Fruit fly (Drosophila melanogaster) whole organism, embryonic: ENCODE measurements around the gene CG17572.
A peak's percentile ranks its signal among the peaks of the same experiment; 100 is the strongest.

ENCODE experiments used
- Aef1 ChIP-seq: fragments of 200-800 bp; sonication (Bioruptor generic); IDR thresholded peaks from 3 replicates; pipeline ENCODE4 v1.3.6; 2022; ENCODE audit warnings: missing biosample characterization, missing genetic modification characterization
- BtbVII ChIP-seq: fragments of 200-800 bp; sonication (Bioruptor generic); optimal IDR thresholded peaks from 3 replicates; lab custom pipeline; 2017; ENCODE audit warnings: missing biosample characterization, mild to moderate bottlenecking, missing genetic modification characterization
- CG1024 ChIP-seq: fragments of 200-800 bp; sonication (Bioruptor generic); IDR thresholded peaks from 2 replicates; pipeline ENCODE4 v1.3.6; 2022; ENCODE audit warnings: missing biosample characterization, missing genetic modification characterization
- CG10366 ChIP-seq: fragments of 200-800 bp; sonication (Bioruptor generic); IDR thresholded peaks from 2 replicates; pipeline ENCODE4 v1.3.6; 2022; ENCODE audit warnings: missing biosample characterization, missing genetic modification characterization
- CG11456 ChIP-seq: fragments of 200-800 bp; sonication (Bioruptor generic); IDR thresholded peaks from 3 replicates; pipeline ENCODE4 v1.3.6; 2022; ENCODE audit warnings: missing biosample characterization, missing genetic modification characterization
- CG12071 ChIP-seq: fragments of 200-800 bp; sonication (Bioruptor generic); optimal IDR thresholded peaks from 3 replicates; lab custom pipeline; 2018; ENCODE audit warnings: missing biosample characterization, mild to moderate bottlenecking, missing genetic modification characterization
- CG12236 ChIP-seq: fragments of 200-800 bp; sonication (Bioruptor generic); optimal IDR thresholded peaks from 2 replicates; lab custom pipeline; 2016; ENCODE audit warnings: missing biosample characterization, missing genetic modification characterization
- CG12659 ChIP-seq: fragments of 200-800 bp; sonication (Bioruptor generic); optimal IDR thresholded peaks from 3 replicates; lab custom pipeline; 2017; ENCODE audit warnings: mild to moderate bottlenecking, missing biosample characterization, missing genetic modification reagents, missing genetic modification characterization
- CG13287 ChIP-seq: fragments of 200-800 bp; sonication (Bioruptor generic); IDR thresholded peaks from 2 replicates; pipeline ENCODE4 v1.3.6; 2022; ENCODE audit warnings: missing biosample characterization, missing genetic modification characterization; ENCODE audit not compliant: partially characterized antibody
- CG14014 ChIP-seq: fragments of 200-800 bp; sonication (Bioruptor generic); IDR thresholded peaks from 2 replicates; pipeline ENCODE4 v1.3.6; 2022; ENCODE audit warnings: missing biosample characterization, missing genetic modification characterization
- CG18262 ChIP-seq: fragments of 200-800 bp; optimal IDR thresholded peaks from 3 replicates; lab custom pipeline; 2019; ENCODE audit warnings: missing biosample characterization, mild to moderate bottlenecking, missing genetic modification characterization, moderate library complexity
- CG4707 ChIP-seq: fragments of 200-800 bp; sonication (Bioruptor generic); optimal IDR thresholded peaks from 2 replicates; lab custom pipeline; 2018; ENCODE audit warnings: missing biosample characterization, mild to moderate bottlenecking, missing genetic modification characterization, moderate library complexity
- CG4854 ChIP-seq: fragments of 200-800 bp; sonication (Bioruptor generic); optimal IDR thresholded peaks from 2 replicates; lab custom pipeline; 2016; ENCODE audit warnings: missing biosample characterization, missing genetic modification characterization, inconsistent platforms
- CG6683 ChIP-seq: fragments of 200-800 bp; sonication (Bioruptor generic); optimal IDR thresholded peaks from 2 replicates; lab custom pipeline; 2017; ENCODE audit warnings: missing biosample characterization, mild to moderate bottlenecking, missing genetic modification characterization, missing genetic modification reagents
- CG6689 ChIP-seq: fragments of 200-800 bp; sonication (Bioruptor generic); IDR thresholded peaks from 2 replicates; pipeline ENCODE4 v1.3.6; 2022; ENCODE audit warnings: missing biosample characterization, missing genetic modification characterization
- CG6765 ChIP-seq: fragments of 200-800 bp; sonication (Bioruptor generic); optimal IDR thresholded peaks from 3 replicates; lab custom pipeline; 2017; ENCODE audit warnings: missing biosample characterization, mild to moderate bottlenecking, missing genetic modification characterization
- CG9609 ChIP-seq: fragments of 200-800 bp; sonication (Bioruptor generic); optimal IDR thresholded peaks from 3 replicates; lab custom pipeline; 2016; ENCODE audit warnings: missing biosample characterization, missing genetic modification characterization
- CG9876 ChIP-seq: fragments of 200-800 bp; sonication (Bioruptor generic); optimal IDR thresholded peaks from 2 replicates; lab custom pipeline; 2016; ENCODE audit warnings: missing biosample characterization, missing genetic modification characterization
- Ets97D ChIP-seq: fragments of 200-800 bp; sonication (Bioruptor generic); optimal IDR thresholded peaks from 3 replicates; lab custom pipeline; 2016; ENCODE audit warnings: missing biosample characterization, missing genetic modification characterization
- Fer1 ChIP-seq: fragments of 200-800 bp; sonication (Bioruptor generic); optimal IDR thresholded peaks from 2 replicates; lab custom pipeline; 2017; ENCODE audit warnings: missing biosample characterization, mild to moderate bottlenecking, missing genetic modification characterization
- HLHmδ ChIP-seq: fragments of 200-800 bp; sonication (Bioruptor generic); optimal IDR thresholded peaks from 2 replicates; lab custom pipeline; 2018; ENCODE audit warnings: missing biosample characterization, mild to moderate bottlenecking, missing genetic modification characterization, moderate library complexity
- Lim3 ChIP-seq: fragments of 200-800 bp; sonication (Bioruptor generic); IDR thresholded peaks from 2 replicates; pipeline ENCODE4 v1.3.6; 2022; ENCODE audit warnings: missing biosample characterization, missing genetic modification characterization
- Myb ChIP-seq: fragments of 200-800 bp; sonication (Bioruptor generic); optimal IDR thresholded peaks from 2 replicates; lab custom pipeline; 2016; ENCODE audit warnings: missing biosample characterization, missing genetic modification characterization
- Neu2 ChIP-seq: fragments of 200-800 bp; sonication (Bioruptor generic); optimal IDR thresholded peaks from 3 replicates; lab custom pipeline; 2016; ENCODE audit warnings: missing biosample characterization, missing genetic modification characterization, borderline replicate concordance
- Poxn ChIP-seq: fragments of 200-800 bp; sonication (Bioruptor generic); IDR thresholded peaks from 2 replicates; pipeline ENCODE4 v1.3.6; 2022; ENCODE audit warnings: missing biosample characterization, missing genetic modification characterization
- Ptx1 ChIP-seq: fragments of 200-800 bp; sonication (Bioruptor generic); IDR thresholded peaks from 2 replicates; pipeline ENCODE4 v1.3.6; 2022; ENCODE audit warnings: missing biosample characterization, missing genetic modification characterization
- Six4 ChIP-seq: fragments of 200-800 bp; sonication (Bioruptor generic); optimal IDR thresholded peaks from 2 replicates; lab custom pipeline; 2016; ENCODE audit warnings: missing biosample characterization, missing genetic modification characterization
- Sox102F ChIP-seq: fragments of 200-800 bp; sonication (Bioruptor generic); optimal IDR thresholded peaks from 2 replicates; lab custom pipeline; 2018; ENCODE audit warnings: missing biosample characterization, mild to moderate bottlenecking, missing genetic modification characterization, moderate library complexity
- abd-A ChIP-seq: fragments of 200-800 bp; sonication (Bioruptor generic); optimal IDR thresholded peaks from 3 replicates; lab custom pipeline; 2019; ENCODE audit warnings: missing biosample characterization, mild to moderate bottlenecking, missing genetic modification characterization, moderate library complexity
- ato ChIP-seq: fragments of 200-800 bp; sonication (Bioruptor generic); IDR thresholded peaks from 2 replicates; pipeline ENCODE4 v1.3.6; 2022; ENCODE audit warnings: missing biosample characterization, missing genetic modification characterization; ENCODE audit not compliant: partially characterized antibody
- cato ChIP-seq: fragments of 200-800 bp; sonication (Bioruptor generic); optimal IDR thresholded peaks from 2 replicates; lab custom pipeline; 2016; ENCODE audit warnings: missing biosample characterization, missing genetic modification characterization, borderline replicate concordance
- chm ChIP-seq: fragments of 200-800 bp; sonication (Bioruptor generic); IDR thresholded peaks from 2 replicates; pipeline ENCODE4 v1.3.6; 2022; ENCODE audit warnings: missing biosample characterization, missing genetic modification characterization
- crc ChIP-seq: fragments of 200-800 bp; sonication (Bioruptor generic); optimal IDR thresholded peaks from 2 replicates; lab custom pipeline; 2016; ENCODE audit warnings: missing biosample characterization, missing genetic modification characterization
- dan ChIP-seq: fragments of 200-800 bp; sonication (Bioruptor generic); IDR thresholded peaks from 2 replicates; pipeline ENCODE4 v1.3.6; 2022; ENCODE audit warnings: missing biosample characterization, missing genetic modification characterization
- dati ChIP-seq: fragments of 200-800 bp; sonication (Bioruptor generic); IDR thresholded peaks from 2 replicates; pipeline ENCODE4 v1.3.6; 2022; ENCODE audit warnings: missing biosample characterization, missing genetic modification characterization
- en ChIP-seq: fragments of 200-800 bp; sonication (Bioruptor generic); optimal IDR thresholded peaks from 2 replicates; lab custom pipeline; 2016; ENCODE audit warnings: missing biosample characterization, missing genetic modification characterization
- fd96Cb ChIP-seq: fragments of 200-800 bp; sonication (Bioruptor generic); optimal IDR thresholded peaks from 2 replicates; lab custom pipeline; 2018; ENCODE audit warnings: missing biosample characterization, mild to moderate bottlenecking, missing genetic modification characterization, moderate library complexity
- inv ChIP-seq: fragments of 200-800 bp; sonication (Bioruptor generic); IDR thresholded peaks from 2 replicates; pipeline ENCODE4 v1.3.6; 2022; ENCODE audit warnings: missing biosample characterization, missing genetic modification characterization; ENCODE audit not compliant: partially characterized antibody
- lilli ChIP-seq: fragments of 200-800 bp; sonication (Bioruptor generic); optimal IDR thresholded peaks from 3 replicates; lab custom pipeline; 2016; ENCODE audit warnings: missing biosample characterization, missing genetic modification characterization
- maf-S ChIP-seq: fragments of 200-800 bp; sonication (Bioruptor generic); optimal IDR thresholded peaks from 2 replicates; lab custom pipeline; 2016; ENCODE audit warnings: missing biosample characterization, missing genetic modification characterization
- nom ChIP-seq: fragments of 200-800 bp; sonication (Bioruptor generic); optimal IDR thresholded peaks from 2 replicates; lab custom pipeline; 2017; ENCODE audit warnings: missing biosample characterization, missing genetic modification characterization, mild to moderate bottlenecking, moderate library complexity, missing genetic modification reagents
- pfk ChIP-seq: fragments of 200-800 bp; sonication (Bioruptor generic); optimal IDR thresholded peaks from 2 replicates; lab custom pipeline; 2018; ENCODE audit warnings: missing biosample characterization, mild to moderate bottlenecking, missing genetic modification characterization, moderate library complexity
- phol ChIP-seq: fragments of 200-800 bp; sonication (Bioruptor generic); optimal IDR thresholded peaks from 3 replicates; lab custom pipeline; 2018; ENCODE audit warnings: missing biosample characterization, mild to moderate bottlenecking, missing genetic modification characterization, moderate library complexity
- pum ChIP-seq: fragments of 200-800 bp; sonication (Bioruptor generic); optimal IDR thresholded peaks from 2 replicates; lab custom pipeline; 2016; ENCODE audit warnings: missing biosample characterization, missing genetic modification characterization
- repo ChIP-seq: fragments of 200-800 bp; sonication (Bioruptor generic); optimal IDR thresholded peaks from 2 replicates; lab custom pipeline; 2016; ENCODE audit warnings: missing biosample characterization, missing genetic modification characterization
- schlank ChIP-seq: fragments of 200-800 bp; sonication (Bioruptor generic); optimal IDR thresholded peaks from 2 replicates; lab custom pipeline; 2018; ENCODE audit warnings: missing biosample characterization, mild to moderate bottlenecking, missing genetic modification characterization
- sim ChIP-seq: fragments of 200-800 bp; sonication (Bioruptor generic); IDR thresholded peaks from 2 replicates; pipeline ENCODE4 v1.3.6; 2022; ENCODE audit warnings: missing biosample characterization, missing genetic modification characterization
- tll ChIP-seq, 2 experiments: fragments of 200-800 bp in 1 of 2; fragments of >200 bp in 1 of 2; sonication (Bioruptor generic) in 1 of 2; optimal IDR thresholded peaks; 2 replicates each; lab custom pipeline; 2017 to 2019; ENCODE audit warnings: missing biosample characterization in 2 of 2, missing genetic modification characterization in 2 of 2, mild to moderate bottlenecking in 1 of 2, moderate library complexity in 1 of 2
- unpg ChIP-seq: fragments of 200-800 bp; sonication (Bioruptor generic); optimal IDR thresholded peaks from 3 replicates; lab custom pipeline; 2018; ENCODE audit warnings: missing biosample characterization, mild to moderate bottlenecking, missing genetic modification characterization, moderate library complexity
- vfl ChIP-seq: fragments of 200-800 bp; sonication (Bioruptor generic); optimal IDR thresholded peaks from 2 replicates; lab custom pipeline; 2016; ENCODE audit warnings: missing biosample characterization, missing genetic modification characterization
- z ChIP-seq: fragments of 200-800 bp; sonication (Bioruptor generic); IDR thresholded peaks from 3 replicates; pipeline ENCODE4 v1.3.6; 2022; ENCODE audit warnings: missing biosample characterization, missing genetic modification characterization
- zfh1 ChIP-seq: fragments of 200-800 bp; sonication (Bioruptor generic); IDR thresholded peaks from 3 replicates; pipeline ENCODE4 v1.3.6; 2022; ENCODE audit warnings: missing biosample characterization, missing genetic modification characterization

Gene CG17572

DNA sequence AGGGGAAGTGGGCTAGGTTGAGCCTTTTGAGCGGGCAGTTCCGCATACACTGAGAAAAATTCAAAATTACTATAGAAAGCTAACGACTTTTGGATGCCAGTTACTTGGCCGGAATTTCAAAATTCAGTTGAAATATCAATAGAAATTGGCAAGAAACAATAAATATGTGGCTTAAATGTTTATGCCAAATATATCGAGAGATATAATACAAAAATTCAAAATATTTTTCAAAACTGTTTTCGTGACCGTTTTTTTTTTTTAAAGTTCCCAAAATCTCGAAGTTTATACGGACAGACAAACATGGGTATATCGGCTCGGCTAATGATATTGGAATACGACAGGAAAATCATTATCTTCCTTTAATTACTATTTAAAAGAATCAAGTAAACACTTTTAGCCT, 47.0 kb upstream of the CG17572 start (continued):
- TF ChIP-seq CG4707 (GFP tag; lab: Kevin White, UChicago) (no peak), unpg (GFP tag; lab: Kevin White, UChicago) (peak; percentile 24), z (GFP tag; lab: Robert Waterston, UW) (no peak), HLHmδ (GFP tag; lab: Kevin White, UChicago) (no peak), Sox102F (GFP tag; lab: Kevin White, UChicago) (peak; percentile 35), Aef1 (GFP tag; lab: Robert Waterston, UW) (no peak), CG6683 (GFP tag; lab: Kevin White, UChicago) (peak; percentile 27), CG14014 (GFP tag; lab: Robert Waterston, UW) (no peak), nom (GFP tag; lab: Kevin White, UChicago) (no peak), Ets97D (GFP tag; lab: Kevin White, UChicago) (no peak), tll (GFP tag; optimal IDR thresholded peaks at IDR 0.05; lab: Kevin White, UChicago) (no peak), CG12071 (no peak), Fer1 (peak; percentile 47), Lim3 (no peak), CG9609 (no peak), CG10366 (GFP tag; lab: Robert Waterston, UW) (no peak), CG1024 (GFP tag; lab: Robert Waterston, UW) (no peak), CG6689 (GFP tag; lab: Robert Waterston, UW) (0 out of 2 replicates have a peak, but pooled peaks have one; percentile 23), CG13287 (GFP tag; lab: Robert Waterston, UW) (no peak), chm (no peak), sim (GFP tag; lab: Robert Waterston, UW) (no peak), CG4854 (GFP tag; lab: Kevin White, UChicago) (no peak), CG9876 (GFP tag; lab: Kevin White, UChicago) (no peak), maf-S (no peak), CG18262 (peak; percentile 52), Poxn (GFP tag; lab: Robert Waterston, UW) (no peak), abd-A (tag; lab: Kevin White, UChicago) (no peak), pfk (no peak), CG12236 (GFP tag; lab: Kevin White, UChicago) (no peak), vfl (no peak), schlank (tag; lab: Kevin White, UChicago) (no peak), repo (no peak), CG11456 (GFP tag; lab: Robert Waterston, UW) (no peak), BtbVII (GFP tag; lab: Kevin White, UChicago) (peak; percentile 52), CG12659 (peak; percentile 7), ato (GFP tag; lab: Robert Waterston, UW) (no peak), Ptx1 (GFP tag; lab: Robert Waterston, UW) (peak; percentile 29; the same call in 1 of the 2 replicates), Six4 (peak; percentile 0), pum (GFP tag; lab: Kevin White, UChicago) (no peak), fd96Cb (tag; lab: Kevin White, UChicago) (peak; percentile 35), crc (GFP tag; lab: Kevin White, UChicago) (peak; percentile 6), phol (tag; lab: Kevin White, UChicago) (peak; percentile 60), en (GFP tag; lab: Kevin White, UChicago) (no peak), lilli (GFP tag; lab: Kevin White, UChicago) (peak; percentile 54), Neu2 (GFP tag; lab: Kevin White, UChicago) (no peak), dati (no peak), cato (no peak), Myb (GFP tag; lab: Kevin White, UChicago) (peak; percentile 23), inv (no peak), zfh1 (GFP tag; lab: Robert Waterston, UW) (no peak), dan (no peak), CG6765 (GFP tag; lab: Kevin White, UChicago) (no peak)
